Worm (Caenorhabditis elegans): ENCODE results near the gene K09C8.2.
A peak's percentile ranks its signal among the peaks of the same experiment; 100 is the strongest.

ce11 chrX:10941255-10941654 lies 18.0 kb upstream of the K09C8.2 start, which contains the start of gene pho-7:
- no peak for TF ChIP-seq dmd-6 (GFP tag; IDR thresholded peaks at IDR 0.05)
- no peak for TF ChIP-seq unc-62 (GFP tag; optimal IDR thresholded peaks at IDR 0.05 in 1 of 2)
- no peak for TF ChIP-seq unc-62 (tag; optimal IDR thresholded peaks at IDR 0.05)
- TF ChIP-seq nhr-237 (tag; optimal IDR thresholded peaks at IDR 0.05), result no peak
- TF ChIP-seq mxl-2 (GFP tag; conservative IDR thresholded peaks at IDR 0.05), result no peak
- TF ChIP-seq madf-9 (GFP tag; conservative IDR thresholded peaks at IDR 0.05), result no peak
- no peak for TF ChIP-seq pha-4 (GFP tag; IDR thresholded peaks at IDR 0.05)
- TF ChIP-seq pha-4 (tag; optimal IDR thresholded peaks at IDR 0.05), result no peak
- TF ChIP-seq aha-1 (tag), result peak; percentile 84

All from whole organism, L4 larva.